Fruit fly (Drosophila melanogaster) whole organism, embryonic: ENCODE results near the gene msb1l.
A peak's percentile ranks its signal among the peaks of the same experiment; 100 is the strongest.

Experiments used
- B-H1 ChIP-seq: fragments of 200-800 bp; sonication (Bioruptor generic); IDR thresholded peaks from 3 replicates; pipeline ENCODE4 v1.3.6; 2022; ENCODE audit warnings: missing biosample characterization, missing genetic modification characterization
- BEAF-32 ChIP-seq: fragments of 200-800 bp; sonication (Bioruptor generic); optimal IDR thresholded peaks from 3 replicates; lab custom pipeline; 2017; ENCODE audit warnings: missing biosample characterization, missing genetic modification characterization, mild to moderate bottlenecking, moderate library complexity, missing genetic modification reagents
- CG10267 ChIP-seq: fragments of 200-800 bp; sonication (Bioruptor generic); optimal IDR thresholded peaks from 2 replicates; lab custom pipeline; 2018; ENCODE audit warnings: missing biosample characterization, mild to moderate bottlenecking, missing genetic modification characterization, moderate library complexity
- CG10543 ChIP-seq: fragments of 200-800 bp; sonication (Bioruptor generic); optimal IDR thresholded peaks from 3 replicates; lab custom pipeline; 2017; ENCODE audit warnings: missing biosample characterization, mild to moderate bottlenecking, missing genetic modification characterization, moderate library complexity
- CG13287 ChIP-seq: fragments of 200-800 bp; sonication (Bioruptor generic); IDR thresholded peaks from 2 replicates; pipeline ENCODE4 v1.3.6; 2022; ENCODE audit warnings: missing biosample characterization, missing genetic modification characterization; ENCODE audit not compliant: partially characterized antibody
- CG14965 ChIP-seq: fragments of 200-800 bp; sonication (Bioruptor generic); optimal IDR thresholded peaks from 2 replicates; lab custom pipeline; 2016; ENCODE audit warnings: missing biosample characterization, missing genetic modification characterization, borderline replicate concordance
- CG1602 ChIP-seq: fragments of 200-800 bp; sonication (Bioruptor generic); optimal IDR thresholded peaks from 3 replicates; lab custom pipeline; 2016; ENCODE audit warnings: missing biosample characterization, missing genetic modification characterization
- CG17361 ChIP-seq: fragments of 200-800 bp; sonication (Bioruptor generic); IDR thresholded peaks from 3 replicates; pipeline ENCODE4 v1.3.6; 2022; ENCODE audit warnings: missing biosample characterization, missing genetic modification characterization
- CG2202 ChIP-seq: fragments of 200-800 bp; sonication (Bioruptor generic); optimal IDR thresholded peaks from 2 replicates; lab custom pipeline; 2018; ENCODE audit warnings: missing biosample characterization, mild to moderate bottlenecking, missing genetic modification characterization
- CG30403 ChIP-seq: fragments of 200-800 bp; sonication (Bioruptor generic); optimal IDR thresholded peaks from 3 replicates; lab custom pipeline; 2016; ENCODE audit warnings: missing biosample characterization, missing genetic modification characterization
- CG3163 ChIP-seq: fragments of 200-800 bp; sonication (Bioruptor generic); optimal IDR thresholded peaks from 3 replicates; lab custom pipeline; 2016; ENCODE audit warnings: missing biosample characterization, missing genetic modification characterization
- CG33557 ChIP-seq: fragments of 200-800 bp; sonication (Bioruptor generic); optimal IDR thresholded peaks from 2 replicates; lab custom pipeline; 2019; ENCODE audit warnings: missing biosample characterization, mild to moderate bottlenecking, missing genetic modification characterization, moderate library complexity
- CG34224 ChIP-seq: fragments of 200-800 bp; sonication (Bioruptor generic); IDR thresholded peaks from 3 replicates; pipeline ENCODE4 v1.3.6; 2022; ENCODE audit warnings: missing biosample characterization, missing genetic modification characterization; ENCODE audit not compliant: partially characterized antibody
- CG34376 ChIP-seq: fragments of 200-800 bp; sonication (Bioruptor generic); optimal IDR thresholded peaks from 2 replicates; lab custom pipeline; 2018; ENCODE audit warnings: missing biosample characterization, mild to moderate bottlenecking, missing genetic modification characterization
- CG4360 ChIP-seq: fragments of 200-800 bp; sonication (Bioruptor generic); IDR thresholded peaks from 2 replicates; pipeline ENCODE4 v1.3.6; 2022; ENCODE audit warnings: missing biosample characterization, missing genetic modification characterization
- CG5180 ChIP-seq: fragments of 200-800 bp; sonication (Bioruptor generic); optimal IDR thresholded peaks from 3 replicates; lab custom pipeline; 2017; ENCODE audit warnings: missing biosample characterization, missing genetic modification characterization, mild to moderate bottlenecking, moderate library complexity, missing genetic modification reagents
- CG9437 ChIP-seq: fragments of 200-800 bp; sonication (Bioruptor generic); optimal IDR thresholded peaks from 2 replicates; lab custom pipeline; 2018; ENCODE audit warnings: missing biosample characterization, mild to moderate bottlenecking, missing genetic modification characterization
- CG9727 ChIP-seq: fragments of 200-800 bp; sonication (Bioruptor generic); optimal IDR thresholded peaks from 3 replicates; lab custom pipeline; 2017; ENCODE audit warnings: missing biosample characterization, mild to moderate bottlenecking, missing genetic modification characterization
- D ChIP-seq, 2 experiments: fragments of 200-800 bp in 1 of 2; fragments of >200 bp in 1 of 2; sonication (Bioruptor generic) in 1 of 2; optimal IDR thresholded peaks; 2 replicates in 1 of 2; 3 replicates in 1 of 2; lab custom pipeline; 2017; ENCODE audit warnings: mild to moderate bottlenecking in 1 of 2, missing biosample characterization in 1 of 2, missing genetic modification characterization in 1 of 2, missing genetic modification reagents in 1 of 2
- Max ChIP-seq: fragments of 200-800 bp; sonication (Bioruptor generic); optimal IDR thresholded peaks from 2 replicates; lab custom pipeline; 2016; ENCODE audit warnings: missing biosample characterization, mild to moderate bottlenecking, missing genetic modification characterization
- Myb ChIP-seq: fragments of 200-800 bp; sonication (Bioruptor generic); optimal IDR thresholded peaks from 2 replicates; lab custom pipeline; 2016; ENCODE audit warnings: missing biosample characterization, missing genetic modification characterization
- Opbp ChIP-seq: fragments of 200-800 bp; sonication (Bioruptor generic); IDR thresholded peaks from 3 replicates; pipeline ENCODE4 v1.3.6; 2022; ENCODE audit warnings: missing biosample characterization, missing genetic modification characterization; ENCODE audit not compliant: partially characterized antibody
- Pdp1 ChIP-seq, 2 experiments: fragments of 200-800 bp; sonication (Bioruptor generic); optimal IDR thresholded peaks; 3 replicates each; lab custom pipeline; 2016; ENCODE audit warnings: missing biosample characterization in 2 of 2, missing genetic modification characterization in 2 of 2, mild to moderate bottlenecking in 1 of 2, moderate library complexity in 1 of 2
- Side ChIP-seq: fragments of 200-800 bp; sonication (Bioruptor generic); optimal IDR thresholded peaks from 2 replicates; lab custom pipeline; 2016; ENCODE audit warnings: missing biosample characterization, missing genetic modification characterization
- Sry-β ChIP-seq: fragments of 200-800 bp; sonication (Bioruptor generic); optimal IDR thresholded peaks from 2 replicates; lab custom pipeline; 2018; ENCODE audit warnings: missing biosample characterization, mild to moderate bottlenecking, missing genetic modification characterization, moderate library complexity
- Trl ChIP-seq, 3 experiments: fragments of >200 bp in 2 of 3; fragments of 200-800 bp in 1 of 3; sonication (Bioruptor generic) in 1 of 3; optimal IDR thresholded peaks; 2 replicates in 1 of 3; 3 replicates in 2 of 3; lab custom pipeline; 2016 to 2017; ENCODE audit warnings: missing biosample characterization in 1 of 3, missing genetic modification characterization in 1 of 3
- amos ChIP-seq: fragments of 200-800 bp; sonication (Bioruptor generic); IDR thresholded peaks from 2 replicates; pipeline ENCODE4 v1.3.6; 2022; ENCODE audit warnings: missing biosample characterization, missing genetic modification characterization; ENCODE audit not compliant: partially characterized antibody
- az2 ChIP-seq: fragments of 200-800 bp; sonication (Bioruptor generic); optimal IDR thresholded peaks from 3 replicates; lab custom pipeline; 2016; ENCODE audit warnings: missing biosample characterization, missing genetic modification characterization
- cg ChIP-seq: fragments of 200-800 bp; sonication (Bioruptor generic); optimal IDR thresholded peaks from 3 replicates; lab custom pipeline; 2019; ENCODE audit warnings: missing biosample characterization, mild to moderate bottlenecking, missing genetic modification characterization, moderate library complexity
- cwo ChIP-seq: fragments of 200-800 bp; sonication (Bioruptor generic); optimal IDR thresholded peaks from 3 replicates; lab custom pipeline; 2017; ENCODE audit warnings: missing biosample characterization, missing genetic modification characterization, mild to moderate bottlenecking, moderate library complexity, missing genetic modification reagents
- dmrt11E ChIP-seq: fragments of 200-800 bp; sonication (Bioruptor generic); optimal IDR thresholded peaks from 3 replicates; lab custom pipeline; 2018; ENCODE audit warnings: missing biosample characterization, mild to moderate bottlenecking, missing genetic modification characterization, moderate library complexity
- exex ChIP-seq: fragments of 200-800 bp; sonication (Bioruptor generic); optimal IDR thresholded peaks from 4 replicates; lab custom pipeline; 2018; ENCODE audit warnings: missing biosample characterization, mild to moderate bottlenecking, missing genetic modification characterization, moderate library complexity
- eyg ChIP-seq: fragments of 200-800 bp; sonication (Bioruptor generic); optimal IDR thresholded peaks from 3 replicates; lab custom pipeline; 2016; ENCODE audit warnings: missing biosample characterization, missing genetic modification characterization
- fd64A ChIP-seq: fragments of 200-800 bp; sonication (Bioruptor generic); optimal IDR thresholded peaks from 3 replicates; lab custom pipeline; 2018; ENCODE audit warnings: missing biosample characterization, mild to moderate bottlenecking, missing genetic modification characterization
- gcm ChIP-seq: fragments of 200-800 bp; sonication (Bioruptor generic); optimal IDR thresholded peaks from 2 replicates; lab custom pipeline; 2019; ENCODE audit warnings: missing biosample characterization, mild to moderate bottlenecking, missing genetic modification characterization, moderate library complexity
- gt ChIP-seq: fragments of 200-800 bp; sonication (Bioruptor generic); IDR thresholded peaks from 2 replicates; pipeline ENCODE4 v1.3.6; 2022; ENCODE audit warnings: missing biosample characterization, missing genetic modification characterization
- insv ChIP-seq, 2 experiments: fragments of 200-800 bp; sonication (Bioruptor generic); optimal IDR thresholded peaks; 3 replicates each; lab custom pipeline; 2016 to 2018; ENCODE audit warnings: missing biosample characterization in 2 of 2, missing genetic modification characterization in 2 of 2
- kni ChIP-seq: fragments of 200-800 bp; sonication (Bioruptor generic); optimal IDR thresholded peaks from 3 replicates; lab custom pipeline; 2017; ENCODE audit warnings: mild to moderate bottlenecking, missing biosample characterization, missing genetic modification reagents, missing genetic modification characterization
- maf-S ChIP-seq: fragments of 200-800 bp; sonication (Bioruptor generic); optimal IDR thresholded peaks from 2 replicates; lab custom pipeline; 2016; ENCODE audit warnings: missing biosample characterization, missing genetic modification characterization
- nau ChIP-seq: fragments of 200-800 bp; sonication (Bioruptor generic); optimal IDR thresholded peaks from 3 replicates; lab custom pipeline; 2017; ENCODE audit warnings: missing biosample characterization, mild to moderate bottlenecking, missing genetic modification characterization, missing genetic modification reagents
- odd ChIP-seq: fragments of 200-800 bp; sonication (Bioruptor generic); optimal IDR thresholded peaks from 2 replicates; lab custom pipeline; 2017; ENCODE audit warnings: missing biosample characterization, mild to moderate bottlenecking, missing genetic modification characterization
- slou ChIP-seq: fragments of 200-800 bp; sonication (Bioruptor generic); optimal IDR thresholded peaks from 3 replicates; lab custom pipeline; 2016; ENCODE audit warnings: missing biosample characterization, missing genetic modification characterization
- tll ChIP-seq, 2 experiments: fragments of 200-800 bp in 1 of 2; fragments of >200 bp in 1 of 2; sonication (Bioruptor generic) in 1 of 2; optimal IDR thresholded peaks; 2 replicates each; lab custom pipeline; 2017 to 2019; ENCODE audit warnings: missing biosample characterization in 2 of 2, missing genetic modification characterization in 2 of 2, mild to moderate bottlenecking in 1 of 2, moderate library complexity in 1 of 2
- tna ChIP-seq: fragments of 200-800 bp; sonication (Bioruptor generic); IDR thresholded peaks from 2 replicates; pipeline ENCODE4 v1.3.6; 2022; ENCODE audit warnings: missing biosample characterization, missing genetic modification characterization; ENCODE audit not compliant: partially characterized antibody
- z ChIP-seq: fragments of 200-800 bp; sonication (Bioruptor generic); IDR thresholded peaks from 3 replicates; pipeline ENCODE4 v1.3.6; 2022; ENCODE audit warnings: missing biosample characterization, missing genetic modification characterization
- zfh2 ChIP-seq: fragments of 200-800 bp; sonication (Bioruptor generic); optimal IDR thresholded peaks from 2 replicates; lab custom pipeline; 2016; ENCODE audit warnings: missing biosample characterization, missing genetic modification characterization

The msb1l gene

DNA sequence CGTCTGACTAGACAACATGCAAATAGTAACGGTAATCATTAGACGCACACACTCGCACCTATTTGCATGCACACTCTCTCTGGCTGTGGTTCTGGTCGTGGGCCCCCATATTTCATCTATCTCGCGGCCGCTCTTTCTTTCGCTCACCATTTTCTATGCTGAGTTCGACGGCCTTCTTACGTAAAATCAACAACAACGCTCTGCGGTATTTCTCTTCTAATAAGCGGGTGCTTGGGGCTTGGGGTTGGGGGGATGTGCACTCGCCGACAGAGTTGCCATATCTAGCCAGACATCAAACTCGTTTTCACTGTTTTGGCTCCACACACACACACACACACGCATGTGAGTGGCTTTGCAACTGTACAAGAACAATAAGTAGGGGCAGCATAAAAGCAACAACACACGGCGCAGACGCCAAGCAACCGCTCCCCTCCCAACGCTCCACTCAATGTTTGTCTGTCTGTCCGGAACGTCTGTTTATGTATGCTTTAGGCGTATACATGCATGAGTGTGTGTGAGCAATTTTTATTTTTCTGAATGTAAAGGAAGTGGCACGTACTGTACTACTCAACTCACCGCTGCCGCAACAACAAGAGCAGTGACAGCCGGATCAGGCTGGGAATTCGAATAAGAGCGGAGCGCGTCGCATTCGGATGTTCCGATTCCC is 2.4 kb upstream of the msb1l start (continued):
- TF ChIP-seq tna (GFP tag; lab: Robert Waterston, UW) (peak; percentile 39; the same call in 1 of the 2 replicates), slou (no peak), insv (GFP tag; optimal IDR thresholded peaks at IDR 0.05; lab: Kevin White, UChicago) (peak in 1 of 2 experiments; percentile 94), Trl (optimal IDR thresholded peaks at IDR 0.05; lab: Kevin White, UChicago) (peak; percentile 74 to 79), Trl (GFP tag; optimal IDR thresholded peaks at IDR 0.05; lab: Kevin White, UChicago) (no peak), CG9727 (GFP tag; lab: Kevin White, UChicago) (no peak), cwo (GFP tag; lab: Kevin White, UChicago) (no peak), CG10267 (no peak), CG3163 (peak; percentile 81), maf-S (GFP tag; lab: Kevin White, UChicago) (no peak), zfh2 (no peak), gcm (GFP tag; lab: Kevin White, UChicago) (peak; percentile 92), CG5180 (GFP tag; lab: Kevin White, UChicago) (no peak), CG33557 (GFP tag; lab: Kevin White, UChicago) (no peak), nau (GFP tag; lab: Kevin White, UChicago) (no peak), CG9437 (GFP tag; lab: Kevin White, UChicago) (peak; percentile 85), B-H1 (GFP tag; lab: Robert Waterston, UW) (no peak), CG13287 (peak; percentile 62; the same call in 1 of the 2 replicates), z (peak; percentile 99), dmrt11E (tag; lab: Kevin White, UChicago) (no peak), exex (tag; lab: Kevin White, UChicago) (no peak), D (optimal IDR thresholded peaks at IDR 0.05; lab: Kevin White, UChicago) (peak; percentile 33), D (GFP tag; optimal IDR thresholded peaks at IDR 0.05; lab: Kevin White, UChicago) (no peak), Side (GFP tag; lab: Kevin White, UChicago) (no peak), az2 (GFP tag; lab: Kevin White, UChicago) (no peak), Myb (no peak), kni (peak; percentile 98), Opbp (GFP tag; lab: Robert Waterston, UW) (peak; percentile 61; the same call in 1 of the 3 replicates), fd64A (no peak), gt (no peak), cg (GFP tag; lab: Kevin White, UChicago) (peak; percentile 98), CG17361 (GFP tag; lab: Robert Waterston, UW) (no peak), BEAF-32 (GFP tag; lab: Kevin White, UChicago) (no peak), CG2202 (tag; lab: Kevin White, UChicago) (no peak), CG30403 (GFP tag; lab: Kevin White, UChicago) (no peak), CG34376 (GFP tag; lab: Kevin White, UChicago) (no peak), odd (no peak), Sry-β (GFP tag; lab: Kevin White, UChicago) (no peak), CG14965 (GFP tag; lab: Kevin White, UChicago) (no peak), Max (GFP tag; lab: Kevin White, UChicago) (no peak), CG1602 (GFP tag; lab: Kevin White, UChicago) (no peak), eyg (no peak), CG34224 (GFP tag; lab: Robert Waterston, UW) (peak; percentile 56; the same call in 2 of the 3 replicates), amos (GFP tag; lab: Robert Waterston, UW) (peak; percentile 51; the same call in 1 of the 2 replicates), tll (GFP tag; optimal IDR thresholded peaks at IDR 0.05; lab: Kevin White, UChicago) (no peak), CG10543 (GFP tag; lab: Kevin White, UChicago) (peak; percentile 77), CG4360 (peak; percentile 99), Pdp1 (GFP tag; optimal IDR thresholded peaks at IDR 0.05; lab: Kevin White, UChicago) (peak in 1 of 2 experiments; percentile 69)
